Fruit fly (Drosophila melanogaster) whole organism, embryonic: ENCODE measurements around the gene CG15728.
A peak's percentile ranks its signal among the peaks of the same experiment; 100 is the strongest.

Experiments used
- Abd-B ChIP-seq: fragments of 200-800 bp; sonication (Bioruptor generic); optimal IDR thresholded peaks from 2 replicates; lab custom pipeline; 2018; ENCODE audit warnings: missing biosample characterization, mild to moderate bottlenecking, missing genetic modification characterization, moderate library complexity
- Antp ChIP-seq: fragments of 200-800 bp; sonication (Bioruptor generic); optimal IDR thresholded peaks from 3 replicates; lab custom pipeline; 2016; ENCODE audit warnings: missing biosample characterization, missing genetic modification characterization
- CG1024 ChIP-seq: fragments of 200-800 bp; sonication (Bioruptor generic); IDR thresholded peaks from 2 replicates; pipeline ENCODE4 v1.3.6; 2022; ENCODE audit warnings: missing biosample characterization, missing genetic modification characterization
- CG10321 ChIP-seq: fragments of 200-800 bp; sonication (Bioruptor generic); IDR thresholded peaks from 2 replicates; pipeline ENCODE4 v1.3.6; 2022; ENCODE audit warnings: missing biosample characterization, missing genetic modification characterization
- CG11247 ChIP-seq: fragments of 200-800 bp; sonication (Bioruptor generic); IDR thresholded peaks from 2 replicates; pipeline ENCODE4 v1.3.6; 2022; ENCODE audit warnings: missing biosample characterization, missing genetic modification characterization
- CG1233 ChIP-seq: fragments of 200-800 bp; sonication (Bioruptor generic); optimal IDR thresholded peaks from 4 replicates; lab custom pipeline; 2018; ENCODE audit warnings: missing biosample characterization, mild to moderate bottlenecking, missing genetic modification characterization
- CG13287 ChIP-seq: fragments of 200-800 bp; sonication (Bioruptor generic); IDR thresholded peaks from 2 replicates; pipeline ENCODE4 v1.3.6; 2022; ENCODE audit warnings: missing biosample characterization, missing genetic modification characterization; ENCODE audit not compliant: partially characterized antibody
- CG14014 ChIP-seq: fragments of 200-800 bp; sonication (Bioruptor generic); IDR thresholded peaks from 2 replicates; pipeline ENCODE4 v1.3.6; 2022; ENCODE audit warnings: missing biosample characterization, missing genetic modification characterization
- CG15073 ChIP-seq: fragments of 200-800 bp; sonication (Bioruptor generic); optimal IDR thresholded peaks from 2 replicates; lab custom pipeline; 2016; ENCODE audit warnings: missing biosample characterization, missing genetic modification characterization
- CG1647 ChIP-seq: fragments of 200-800 bp; sonication (Bioruptor generic); optimal IDR thresholded peaks from 3 replicates; lab custom pipeline; 2016; ENCODE audit warnings: missing biosample characterization, missing genetic modification characterization
- CG16779 ChIP-seq: fragments of 200-800 bp; sonication (Bioruptor generic); IDR thresholded peaks from 2 replicates; pipeline ENCODE4 v1.3.6; 2022; ENCODE audit warnings: missing biosample characterization, missing genetic modification characterization
- CG17568 ChIP-seq: fragments of 200-800 bp; sonication (Bioruptor generic); optimal IDR thresholded peaks from 2 replicates; lab custom pipeline; 2018; ENCODE audit warnings: missing biosample characterization, mild to moderate bottlenecking, missing genetic modification characterization, moderate library complexity
- CG18476 ChIP-seq: fragments of 200-800 bp; sonication (Bioruptor generic); optimal IDR thresholded peaks from 2 replicates; lab custom pipeline; 2016; ENCODE audit warnings: missing biosample characterization, mild to moderate bottlenecking, missing genetic modification characterization
- CG30020 ChIP-seq: fragments of 200-800 bp; optimal IDR thresholded peaks from 2 replicates; lab custom pipeline; 2019; ENCODE audit warnings: missing biosample characterization, mild to moderate bottlenecking, missing genetic modification characterization, moderate library complexity
- CG30403 ChIP-seq: fragments of 200-800 bp; sonication (Bioruptor generic); optimal IDR thresholded peaks from 3 replicates; lab custom pipeline; 2016; ENCODE audit warnings: missing biosample characterization, missing genetic modification characterization
- CG31388 ChIP-seq: fragments of 200-800 bp; sonication (Bioruptor generic); optimal IDR thresholded peaks from 2 replicates; lab custom pipeline; 2016; ENCODE audit warnings: missing biosample characterization, missing genetic modification characterization
- CG31441 ChIP-seq: fragments of 200-800 bp; sonication (Bioruptor generic); IDR thresholded peaks from 2 replicates; pipeline ENCODE4 v1.3.6; 2022; ENCODE audit warnings: missing biosample characterization, missing genetic modification characterization
- CG32532 ChIP-seq: fragments of 200-800 bp; sonication (Bioruptor generic); IDR thresholded peaks from 2 replicates; pipeline ENCODE4 v1.3.6; 2022; ENCODE audit warnings: missing biosample characterization, missing genetic modification characterization
- CG4820 ChIP-seq: fragments of 200-800 bp; sonication (Bioruptor generic); optimal IDR thresholded peaks from 3 replicates; lab custom pipeline; 2016; ENCODE audit warnings: missing biosample characterization, missing genetic modification characterization
- CG5180 ChIP-seq: fragments of 200-800 bp; sonication (Bioruptor generic); optimal IDR thresholded peaks from 3 replicates; lab custom pipeline; 2017; ENCODE audit warnings: missing biosample characterization, missing genetic modification characterization, mild to moderate bottlenecking, moderate library complexity, missing genetic modification reagents
- CG5953 ChIP-seq: fragments of 200-800 bp; sonication (Bioruptor generic); IDR thresholded peaks from 2 replicates; pipeline ENCODE4 v1.3.6; 2022; ENCODE audit warnings: missing biosample characterization, missing genetic modification characterization
- CG6854 ChIP-seq: fragments of 200-800 bp; sonication (Bioruptor generic); optimal IDR thresholded peaks from 3 replicates; lab custom pipeline; 2017; ENCODE audit warnings: missing biosample characterization, mild to moderate bottlenecking, missing genetic modification characterization
- CG7357 ChIP-seq: fragments of 200-800 bp; sonication (Bioruptor generic); IDR thresholded peaks from 3 replicates; pipeline ENCODE4 v1.3.6; 2022; ENCODE audit warnings: missing biosample characterization, missing genetic modification characterization
- CG7839 ChIP-seq: fragments of 200-800 bp; sonication (Bioruptor generic); optimal IDR thresholded peaks from 3 replicates; lab custom pipeline; 2018; ENCODE audit warnings: missing biosample characterization, mild to moderate bottlenecking, missing genetic modification characterization, moderate library complexity
- Dref ChIP-seq: fragments of 200-800 bp; sonication (Bioruptor generic); IDR thresholded peaks from 2 replicates; pipeline ENCODE4 v1.3.6; 2022; ENCODE audit warnings: missing biosample characterization, missing genetic modification characterization
- HmgZ ChIP-seq: fragments of 200-800 bp; sonication (Bioruptor generic); optimal IDR thresholded peaks from 2 replicates; lab custom pipeline; 2018; ENCODE audit warnings: missing biosample characterization, mild to moderate bottlenecking, missing genetic modification characterization
- Mad ChIP-seq: fragments of 200-800 bp; sonication (Bioruptor generic); optimal IDR thresholded peaks from 2 replicates; lab custom pipeline; 2016; ENCODE audit warnings: missing biosample characterization, missing genetic modification characterization
- Med ChIP-seq: fragments of 200-800 bp; sonication (Bioruptor generic); peaks from one replicate; lab custom pipeline; 2016; ENCODE audit warnings: missing biosample characterization, missing genetic modification characterization, mild to moderate bottlenecking, inconsistent platforms, moderate library complexity
- Meics ChIP-seq: fragments of 200-800 bp; sonication (Bioruptor generic); optimal IDR thresholded peaks from 2 replicates; lab custom pipeline; 2017; ENCODE audit warnings: missing biosample characterization, mild to moderate bottlenecking, missing genetic modification characterization
- NC2β ChIP-seq: fragments of 200-800 bp; sonication (Bioruptor generic); optimal IDR thresholded peaks from 2 replicates; lab custom pipeline; 2016; ENCODE audit warnings: missing biosample characterization, missing genetic modification characterization
- Opbp ChIP-seq: fragments of 200-800 bp; sonication (Bioruptor generic); IDR thresholded peaks from 3 replicates; pipeline ENCODE4 v1.3.6; 2022; ENCODE audit warnings: missing biosample characterization, missing genetic modification characterization; ENCODE audit not compliant: partially characterized antibody
- Optix ChIP-seq: fragments of 200-800 bp; sonication (Bioruptor generic); IDR thresholded peaks from 3 replicates; pipeline ENCODE4 v1.3.6; 2022; ENCODE audit warnings: missing biosample characterization, missing genetic modification characterization
- Poxn ChIP-seq: fragments of 200-800 bp; sonication (Bioruptor generic); IDR thresholded peaks from 2 replicates; pipeline ENCODE4 v1.3.6; 2022; ENCODE audit warnings: missing biosample characterization, missing genetic modification characterization
- Six4 ChIP-seq: fragments of 200-800 bp; sonication (Bioruptor generic); optimal IDR thresholded peaks from 2 replicates; lab custom pipeline; 2016; ENCODE audit warnings: missing biosample characterization, missing genetic modification characterization
- Sox102F ChIP-seq: fragments of 200-800 bp; sonication (Bioruptor generic); optimal IDR thresholded peaks from 2 replicates; lab custom pipeline; 2018; ENCODE audit warnings: missing biosample characterization, mild to moderate bottlenecking, missing genetic modification characterization, moderate library complexity
- Usf ChIP-seq: fragments of 200-800 bp; sonication (Bioruptor generic); optimal IDR thresholded peaks from 2 replicates; lab custom pipeline; 2017; ENCODE audit warnings: missing genotype, missing biosample characterization, missing genetic modification characterization
- al ChIP-seq: fragments of 200-800 bp; sonication (Bioruptor generic); IDR thresholded peaks from 2 replicates; pipeline ENCODE4 v1.3.6; 2022; ENCODE audit warnings: missing biosample characterization, missing genetic modification characterization
- ap ChIP-seq: fragments of 200-800 bp; sonication (Bioruptor generic); IDR thresholded peaks from 2 replicates; pipeline ENCODE4 v1.3.6; 2022; ENCODE audit warnings: missing biosample characterization, missing genetic modification characterization
- bcd ChIP-seq: fragments of 200-800 bp; sonication (Bioruptor generic); optimal IDR thresholded peaks from 2 replicates; lab custom pipeline; 2017; ENCODE audit warnings: missing biosample characterization, mild to moderate bottlenecking, missing genetic modification characterization
- cas ChIP-seq: fragments of 200-800 bp; sonication (Bioruptor generic); IDR thresholded peaks from 2 replicates; pipeline ENCODE4 v1.3.6; 2022; ENCODE audit warnings: missing biosample characterization, missing genetic modification characterization
- cg ChIP-seq: fragments of 200-800 bp; sonication (Bioruptor generic); optimal IDR thresholded peaks from 3 replicates; lab custom pipeline; 2019; ENCODE audit warnings: missing biosample characterization, mild to moderate bottlenecking, missing genetic modification characterization, moderate library complexity
- chif ChIP-seq, 2 experiments: fragments of 200-800 bp; sonication (Bioruptor generic); optimal IDR thresholded peaks; 3 replicates each; lab custom pipeline; 2016; ENCODE audit warnings: missing biosample characterization in 2 of 2, missing genetic modification characterization in 2 of 2
- cwo ChIP-seq: fragments of 200-800 bp; sonication (Bioruptor generic); optimal IDR thresholded peaks from 3 replicates; lab custom pipeline; 2017; ENCODE audit warnings: missing biosample characterization, missing genetic modification characterization, mild to moderate bottlenecking, moderate library complexity, missing genetic modification reagents
- fd102C ChIP-seq: fragments of 200-800 bp; sonication (Bioruptor generic); optimal IDR thresholded peaks from 2 replicates; lab custom pipeline; 2018; ENCODE audit warnings: missing biosample characterization, mild to moderate bottlenecking, missing genetic modification characterization, moderate library complexity
- fu2 ChIP-seq: fragments of 200-800 bp; sonication (Bioruptor generic); optimal IDR thresholded peaks from 2 replicates; lab custom pipeline; 2016; ENCODE audit warnings: missing biosample characterization, missing genetic modification characterization
- lmd ChIP-seq: fragments of 200-800 bp; sonication (Bioruptor generic); IDR thresholded peaks from 2 replicates; pipeline ENCODE4 v1.3.6; 2022; ENCODE audit warnings: missing biosample characterization, missing genetic modification characterization
- oc ChIP-seq: fragments of 200-800 bp; sonication (Bioruptor generic); optimal IDR thresholded peaks from 2 replicates; lab custom pipeline; 2018; ENCODE audit warnings: missing biosample characterization, mild to moderate bottlenecking, missing genetic modification characterization, moderate library complexity
- peb ChIP-seq: fragments of 200-800 bp; sonication (Bioruptor generic); IDR thresholded peaks from 2 replicates; pipeline ENCODE4 v1.3.6; 2022; ENCODE audit warnings: missing biosample characterization, missing genetic modification characterization
- pros ChIP-seq: fragments of 200-800 bp; sonication (Bioruptor generic); optimal IDR thresholded peaks from 3 replicates; lab custom pipeline; 2019; ENCODE audit warnings: missing biosample characterization, mild to moderate bottlenecking, missing genetic modification characterization, moderate library complexity
- sr ChIP-seq: fragments of 200-800 bp; sonication (Bioruptor generic); IDR thresholded peaks from 3 replicates; pipeline ENCODE4 v1.3.6; 2022; ENCODE audit warnings: missing biosample characterization, missing genetic modification characterization
- tio ChIP-seq: fragments of 200-800 bp; sonication (Bioruptor generic); optimal IDR thresholded peaks from 2 replicates; lab custom pipeline; 2017; ENCODE audit warnings: missing biosample characterization, missing genetic modification characterization, inconsistent platforms

The CG15728 gene

dm6 chrX:12666471-12666884 lies 42.4 kb downstream of the CG15728 start (continued):
- TF ChIP-seq Antp (GFP tag; lab: Kevin White, UChicago) (peak; percentile 67), Opbp (GFP tag; lab: Robert Waterston, UW) (no peak), Abd-B (GFP tag; lab: Kevin White, UChicago) (peak; percentile 95), CG18476 (peak; percentile 92), CG5180 (GFP tag; lab: Kevin White, UChicago) (peak; percentile 83), Meics (GFP tag; lab: Kevin White, UChicago) (peak; percentile 94), HmgZ (tag; lab: Kevin White, UChicago) (peak; percentile 92), CG10321 (GFP tag; lab: Robert Waterston, UW) (peak; percentile 78), tio (GFP tag; lab: Kevin White, UChicago) (peak; percentile 91), peb (GFP tag; lab: Robert Waterston, UW) (peak; percentile 90), al (peak; percentile 95), CG14014 (GFP tag; lab: Robert Waterston, UW) (peak; percentile 95), Usf (GFP tag; lab: Kevin White, UChicago) (peak; percentile 90), lmd (GFP tag; lab: Robert Waterston, UW) (peak; percentile 96), cas (GFP tag; lab: Robert Waterston, UW) (peak; percentile 93), CG13287 (GFP tag; lab: Robert Waterston, UW) (no peak), cg (GFP tag; lab: Kevin White, UChicago) (no peak), Mad (GFP tag; lab: Kevin White, UChicago) (peak; percentile 87), CG1024 (GFP tag; lab: Robert Waterston, UW) (peak; percentile 83), cwo (GFP tag; lab: Kevin White, UChicago) (peak; percentile 95), CG11247 (peak; percentile 95), Six4 (GFP tag; lab: Kevin White, UChicago) (peak; percentile 96), fu2 (peak; percentile 74), CG6854 (peak; percentile 90), CG17568 (GFP tag; lab: Kevin White, UChicago) (peak; percentile 89), NC2β (GFP tag; lab: Kevin White, UChicago) (peak; percentile 78), oc (tag; lab: Kevin White, UChicago) (peak; percentile 95), chif (GFP tag; optimal IDR thresholded peaks at IDR 0.05; lab: Kevin White, UChicago) (peak; percentile 80 to 90), CG30403 (GFP tag; lab: Kevin White, UChicago) (peak; percentile 94), Med (GFP tag; lab: Kevin White, UChicago) (peak; percentile 94), CG1647 (GFP tag; lab: Kevin White, UChicago) (peak; percentile 85), Optix (GFP tag; lab: Robert Waterston, UW) (peak; percentile 56; the same call in 1 of the 3 replicates), Sox102F (GFP tag; lab: Kevin White, UChicago) (peak; percentile 96), CG15073 (GFP tag; lab: Kevin White, UChicago) (peak; percentile 53), ap (GFP tag; lab: Robert Waterston, UW) (peak; percentile 93), CG32532 (GFP tag; lab: Robert Waterston, UW) (peak; percentile 98), sr (GFP tag; lab: Robert Waterston, UW) (no peak), CG31441 (GFP tag; lab: Robert Waterston, UW) (peak; percentile 99), bcd (GFP tag; lab: Kevin White, UChicago) (peak; percentile 93), Poxn (GFP tag; lab: Robert Waterston, UW) (peak; percentile 84), CG1233 (GFP tag; lab: Kevin White, UChicago) (peak; percentile 92), Dref (GFP tag; lab: Robert Waterston, UW) (no peak), pros (GFP tag; lab: Kevin White, UChicago) (peak; percentile 91), CG4820 (GFP tag; lab: Kevin White, UChicago) (peak; percentile 94), fd102C (peak; percentile 87), CG16779 (GFP tag; lab: Robert Waterston, UW) (peak; percentile 66; the same call in 1 of the 2 replicates), CG7839 (tag; lab: Kevin White, UChicago) (peak; percentile 98), CG5953 (GFP tag; lab: Robert Waterston, UW) (peak; percentile 82; the same call in 1 of the 2 replicates), CG7357 (GFP tag; lab: Robert Waterston, UW) (peak; percentile 88), CG30020 (tag; lab: Kevin White, UChicago) (peak; percentile 84), CG31388 (GFP tag; lab: Kevin White, UChicago) (peak; percentile 78)
